Worm (Caenorhabditis elegans) whole organism, early embryonic: ENCODE measurements around the gene ugt-67.

Experiments used
- aly-1 ChIP-seq: sonication (generic microtip); optimal IDR thresholded peaks from 2 replicates; lab custom pipeline; 2016; ENCODE audit warnings: missing genetic modification characterization, missing compliant biosample characterization
- ama-1 ChIP-seq: fragments of 150-350 bp; optimal IDR thresholded peaks from 2 replicates; lab custom pipeline; 2014
- ceh-36 ChIP-seq: sonication (generic microtip); optimal IDR thresholded peaks from 2 replicates; lab custom pipeline; 2016; ENCODE audit warnings: missing genetic modification characterization, inconsistent platforms, missing compliant biosample characterization
- ets-7 ChIP-seq: sonication (generic microtip); optimal IDR thresholded peaks from 2 replicates; lab custom pipeline; 2016; ENCODE audit warnings: missing genotype, missing genetic modification characterization, missing compliant biosample characterization
- flt-1 ChIP-seq: fragments of 200-800 bp; sonication (Bioruptor generic); IDR thresholded peaks from 2 replicates; pipeline ENCODE4 v1.3.6; 2022; ENCODE audit warnings: missing genetic modification characterization, missing compliant biosample characterization
- pes-1 ChIP-seq: fragments of 200-800 bp; sonication (Bioruptor generic); IDR thresholded peaks from 2 replicates; pipeline ENCODE4 v1.3.6; 2022; ENCODE audit warnings: missing genetic modification reagents, missing genetic modification characterization, missing compliant biosample characterization
- scrt-1 ChIP-seq: fragments of 200-800 bp; sonication (Bioruptor generic); IDR thresholded peaks from 2 replicates; pipeline ENCODE4 v1.3.6; 2022; ENCODE audit warnings: missing genetic modification characterization, missing compliant biosample characterization
- sea-1 ChIP-seq: fragments of 200-800 bp; sonication (Bioruptor generic); conservative IDR thresholded peaks from 2 replicates; pipeline ENCODE4 v1.3.6; 2022; ENCODE audit warnings: missing genetic modification characterization, missing compliant biosample characterization

ce11 chrV:4890781-4891180, 10.4 kb upstream of the ugt-67 start:
- no peak for TF ChIP-seq pes-1 (GFP tag; lab: Robert Waterston, UW)
- TF ChIP-seq ama-1 (lab: Kevin White, UChicago): no peak
- no peak for TF ChIP-seq ceh-36 (tag; lab: Kevin White, UChicago)
- no peak for TF ChIP-seq sea-1 (GFP tag; lab: Robert Waterston, UW)
- TF ChIP-seq flt-1 (GFP tag; lab: Robert Waterston, UW): no peak
- no peak for TF ChIP-seq ets-7 (tag; lab: Kevin White, UChicago)
- TF ChIP-seq aly-1 (tag; lab: Kevin White, UChicago): no peak
- no peak for TF ChIP-seq scrt-1 (GFP tag; lab: Robert Waterston, UW)
